Worm (Caenorhabditis elegans): ENCODE data around the gene vps-16.

vps-16 gene

DNA sequence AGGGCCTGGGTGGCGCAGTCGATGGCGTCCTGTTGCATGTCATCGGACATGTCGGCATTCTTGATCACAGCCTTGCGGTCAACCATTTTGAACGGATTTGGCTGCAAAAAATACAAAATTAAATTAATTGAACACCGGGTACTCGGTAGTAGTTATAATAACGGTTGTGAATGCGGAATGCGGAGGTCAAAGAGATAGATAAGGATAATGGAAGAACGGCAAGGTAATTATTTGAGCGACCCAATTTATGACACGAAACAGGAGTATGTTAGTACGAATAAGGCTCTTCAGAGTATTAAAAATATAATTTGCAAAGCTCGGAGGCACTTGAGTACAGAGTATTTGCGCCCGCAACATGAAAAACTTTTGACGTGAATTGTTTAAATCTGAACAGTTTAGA lies 30.6 kb downstream of the vps-16 start, which contains the start of gene dlc-1:
dlc-1 (minus strand) TSS at position 101 of the 400 bp plus-strand sequence.
- TF ChIP-seq ceh-28 (tag; optimal IDR thresholded peaks at IDR 0.05) = no peak
- TF ChIP-seq R02D3.7 (tag; optimal IDR thresholded peaks at IDR 0.05) = no peak
- no peak for TF ChIP-seq fkh-10 (GFP tag; optimal IDR thresholded peaks at IDR 0.05)
- TF ChIP-seq pqm-1 (tag; optimal IDR thresholded peaks at IDR 0.05) = no peak
- TF ChIP-seq nhr-25 (tag; optimal IDR thresholded peaks at IDR 0.05) = no peak
- TF ChIP-seq fos-1 (tag; optimal IDR thresholded peaks at IDR 0.05) = no peak
- no peak for TF ChIP-seq unc-39 (tag; optimal IDR thresholded peaks at IDR 0.05)
- TF ChIP-seq nhr-28 (tag; optimal IDR thresholded peaks at IDR 0.05) = no peak
- no peak for TF ChIP-seq lin-15B (tag; optimal IDR thresholded peaks at IDR 0.05)
- TF ChIP-seq lin-39 (tag; optimal IDR thresholded peaks at IDR 0.05) = no peak
- no peak for TF ChIP-seq eor-1 (tag; optimal IDR thresholded peaks at IDR 0.05)
- TF ChIP-seq sea-2 (GFP tag; optimal IDR thresholded peaks at IDR 0.05) = no peak
- TF ChIP-seq nhr-76 (tag; optimal IDR thresholded peaks at IDR 0.05) = no peak
- TF ChIP-seq egl-5 (tag; optimal IDR thresholded peaks at IDR 0.05) = no peak
- TF ChIP-seq jun-1 (tag; optimal IDR thresholded peaks at IDR 0.05) = no peak
- TF ChIP-seq nhr-11 (tag; optimal IDR thresholded peaks at IDR 0.05) = no peak
- TF ChIP-seq hmg-11 (tag; optimal IDR thresholded peaks at IDR 0.05) = no peak

DNA sequence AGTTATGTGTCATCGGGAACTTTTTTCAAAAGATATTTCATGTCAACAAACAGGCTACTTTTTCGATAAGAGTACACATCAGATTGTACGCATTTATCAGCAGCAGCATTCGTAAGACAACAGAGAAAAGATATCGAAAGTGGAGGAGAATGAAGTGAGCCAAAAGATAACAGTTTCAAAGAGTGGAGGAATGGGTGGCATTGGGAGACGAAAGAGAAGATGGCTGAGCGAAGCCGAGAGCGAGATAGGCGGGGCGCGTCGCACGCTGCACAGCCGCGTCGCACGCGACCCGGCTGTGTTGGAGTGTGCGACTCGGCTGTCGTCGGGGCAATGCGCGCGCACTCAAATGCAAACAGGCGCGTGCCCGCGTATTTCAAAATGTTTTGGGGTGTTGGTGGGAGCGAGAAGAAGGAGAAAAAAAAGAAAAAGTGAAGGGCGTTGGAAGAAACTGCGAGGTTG lies 31.1 kb downstream of the vps-16 start:
- TF ChIP-seq ceh-82 (tag; optimal IDR thresholded peaks at IDR 0.05) (no peak), elt-3 (tag; optimal IDR thresholded peaks at IDR 0.05) (peak in 2 of 3 experiments; percentile 8 to 36), lin-39 (tag; optimal IDR thresholded peaks at IDR 0.05) (peak; percentile 97), nhr-43 (tag; optimal IDR thresholded peaks at IDR 0.05; ENCODE audit: poor library complexity, severe bottlenecking) (peak; percentile 74), lsy-12 (tag; optimal IDR thresholded peaks at IDR 0.05) (peak; percentile 93), nhr-12 (tag; optimal IDR thresholded peaks at IDR 0.05) (no peak), zag-1 (tag; optimal IDR thresholded peaks at IDR 0.05) (no peak), nfya-1 (tag; optimal IDR thresholded peaks at IDR 0.05; ENCODE audit: insufficient read depth) (peak; percentile 97), unc-62 (GFP tag; optimal IDR thresholded peaks at IDR 0.05) (no peak), nhr-11 (tag; optimal IDR thresholded peaks at IDR 0.05) (peak; percentile 44), skn-1 (tag; optimal IDR thresholded peaks at IDR 0.05) (no peak), nhr-28 (tag; optimal IDR thresholded peaks at IDR 0.05) (no peak), sea-2 (GFP tag; optimal IDR thresholded peaks at IDR 0.05) (no peak), R02D3.7 (tag; optimal IDR thresholded peaks at IDR 0.05) (peak; percentile 50), elt-2 (tag; optimal IDR thresholded peaks at IDR 0.05) (peak; percentile 99), ceh-9 (tag; optimal IDR thresholded peaks at IDR 0.05) (no peak), lin-15B (tag; optimal IDR thresholded peaks at IDR 0.05) (peak; percentile 84), nhr-77 (tag; optimal IDR thresholded peaks at IDR 0.05) (peak; percentile 71), nhr-23 (tag; optimal IDR thresholded peaks at IDR 0.05) (peak; percentile 75), pqm-1 (tag; optimal IDR thresholded peaks at IDR 0.05) (peak; percentile 94), ama-1 (optimal IDR thresholded peaks at IDR 0.05) (peak; percentile 50), egl-5 (tag; optimal IDR thresholded peaks at IDR 0.05) (no peak), snpc-4 (tag; optimal IDR thresholded peaks at IDR 0.05) (peak; percentile 49), ceh-28 (tag; optimal IDR thresholded peaks at IDR 0.05) (peak; percentile 72), nhr-237 (tag; optimal IDR thresholded peaks at IDR 0.05) (no peak), ztf-11 (tag; optimal IDR thresholded peaks at IDR 0.05) (no peak), aly-2 (tag; optimal IDR thresholded peaks at IDR 0.05) (no peak), daf-12 (tag; optimal IDR thresholded peaks at IDR 0.05) (no peak), elt-1 (tag; optimal IDR thresholded peaks at IDR 0.05) (peak; percentile 25), nhr-67 (tag; optimal IDR thresholded peaks at IDR 0.05) (no peak), jun-1 (tag; optimal IDR thresholded peaks at IDR 0.05) (peak; percentile 92), mdl-1 (tag; optimal IDR thresholded peaks at IDR 0.05) (peak; percentile 60), fos-1 (tag; optimal IDR thresholded peaks at IDR 0.05) (peak; percentile 33), ztf-4 (tag; optimal IDR thresholded peaks at IDR 0.05) (no peak), mml-1 (tag; optimal IDR thresholded peaks at IDR 0.05) (no peak), nhr-25 (tag; optimal IDR thresholded peaks at IDR 0.05) (peak; percentile 92), ZK546.5 (tag; optimal IDR thresholded peaks at IDR 0.05) (no peak), pha-4 (tag; optimal IDR thresholded peaks at IDR 0.05) (peak; percentile 86), nhr-76 (tag; optimal IDR thresholded peaks at IDR 0.05) (no peak), ceh-16 (tag; optimal IDR thresholded peaks at IDR 0.05) (no peak), tbx-2 (tag; optimal IDR thresholded peaks at IDR 0.05) (peak; percentile 62), fkh-2 (tag; optimal IDR thresholded peaks at IDR 0.05) (no peak), unc-39 (tag; optimal IDR thresholded peaks at IDR 0.05) (no peak), hmg-11 (tag; optimal IDR thresholded peaks at IDR 0.05) (no peak), eor-1 (tag; optimal IDR thresholded peaks at IDR 0.05) (no peak), egl-27 (tag; optimal IDR thresholded peaks at IDR 0.05) (peak; percentile 43), fkh-10 (GFP tag; optimal IDR thresholded peaks at IDR 0.05) (no peak)
